Worm (Caenorhabditis elegans) whole organism, L4 larva: ENCODE measurements around the gene tceb-3.
"Not testable (repeated sequence)": the region's sequence is repeated elsewhere in the genome, so short reads cannot be mapped to it uniquely, and the experiment has no call there.

Experiments used
- F44E2.7 ChIP-seq: fragments of 200-800 bp; sonication (Bioruptor generic); IDR thresholded peaks from 2 replicates; pipeline ENCODE4 v2.1.2; 2022; ENCODE audit warnings: missing genetic modification characterization, missing compliant biosample characterization
- F49E8.2 ChIP-seq: sonication (generic microtip); optimal IDR thresholded peaks from 2 replicates; lab custom pipeline; 2016; ENCODE audit warnings: missing compliant biosample characterization, mild to moderate bottlenecking, missing genetic modification characterization, borderline replicate concordance
- R02D3.7 ChIP-seq: fragments of 150-350 bp; sonication (generic microtip); optimal IDR thresholded peaks from 3 replicates; lab custom pipeline; 2014; ENCODE audit warnings: missing biosample characterization, missing genetic modification characterization
- Y48G9A.11 ChIP-seq: fragments of 200-800 bp; sonication (Bioruptor generic); IDR thresholded peaks from 2 replicates; pipeline ENCODE4 v1.3.6; 2022; ENCODE audit warnings: missing genetic modification reagents, missing genetic modification characterization, missing compliant biosample characterization
- ZK546.5 ChIP-seq, 2 experiments: sonication (generic microtip); optimal IDR thresholded peaks; 2 replicates each; lab custom pipeline; 2017; ENCODE audit warnings: missing biosample characterization in 2 of 2, missing genetic modification characterization in 2 of 2
- ceh-32 ChIP-seq: sonication (generic microtip); optimal IDR thresholded peaks from 2 replicates; lab custom pipeline; 2016; ENCODE audit warnings: mild to moderate bottlenecking, missing genetic modification characterization, missing compliant biosample characterization; ENCODE audit not compliant: poor library complexity
- ceh-82 ChIP-seq: sonication (generic microtip); optimal IDR thresholded peaks from 2 replicates; lab custom pipeline; 2017; ENCODE audit warnings: missing biosample characterization, missing genetic modification characterization
- ces-1 ChIP-seq: fragments of 150-350 bp; sonication (generic microtip); optimal IDR thresholded peaks from 4 replicates; lab custom pipeline; 2014; ENCODE audit warnings: missing biosample characterization, missing genetic modification reagents, missing genetic modification characterization
- daf-12 ChIP-seq: fragments of 150-350 bp; optimal IDR thresholded peaks from 2 replicates; lab custom pipeline; 2014; ENCODE audit warnings: missing biosample characterization, missing genetic modification reagents, missing genetic modification characterization
- dmd-9 ChIP-seq: fragments of 200-800 bp; sonication (Bioruptor generic); IDR thresholded peaks from 2 replicates; pipeline ENCODE4 v1.3.6; 2022; ENCODE audit warnings: missing genetic modification reagents, missing genetic modification characterization, missing compliant biosample characterization
- duxl-1 ChIP-seq: sonication (generic microtip); optimal IDR thresholded peaks from 2 replicates; lab custom pipeline; 2016; ENCODE audit warnings: mild to moderate bottlenecking, missing genetic modification characterization, moderate library complexity, missing compliant biosample characterization; ENCODE audit not compliant: poor library complexity
- dve-1 ChIP-seq: sonication (generic microtip); optimal IDR thresholded peaks from 2 replicates; lab custom pipeline; 2017; ENCODE audit warnings: antibody characterized with exemption, mild to moderate bottlenecking, missing genetic modification characterization, missing compliant biosample characterization; ENCODE audit not compliant: insufficient read depth
- egl-43 ChIP-seq: fragments of 200-800 bp; sonication (Bioruptor generic); IDR thresholded peaks from 2 replicates; pipeline ENCODE4 v1.3.6; 2022; ENCODE audit warnings: missing genetic modification reagents, missing genetic modification characterization, missing compliant biosample characterization
- fos-1 ChIP-seq: fragments of 150-350 bp; optimal IDR thresholded peaks from 2 replicates; lab custom pipeline; 2014; ENCODE audit warnings: missing biosample characterization, missing genetic modification characterization
- gei-8 ChIP-seq: fragments of 200-800 bp; sonication (Bioruptor generic); optimal IDR thresholded peaks from 2 replicates; lab custom pipeline; 2018; ENCODE audit warnings: mild to moderate bottlenecking, missing genetic modification characterization, missing compliant biosample characterization
- hlh-11 ChIP-seq: fragments of 200-800 bp; sonication (Bioruptor generic); optimal IDR thresholded peaks from 2 replicates; lab custom pipeline; 2018; ENCODE audit warnings: mild to moderate bottlenecking, missing genetic modification characterization, missing compliant biosample characterization
- hlh-30 ChIP-seq: sonication (generic microtip); optimal IDR thresholded peaks from 2 replicates; lab custom pipeline; 2017; ENCODE audit warnings: antibody characterized with exemption, mild to moderate bottlenecking, missing genetic modification characterization, missing compliant biosample characterization; ENCODE audit not compliant: insufficient read depth
- lin-15B ChIP-seq: fragments of 150-350 bp; sonication (generic microtip); optimal IDR thresholded peaks from 3 replicates; lab custom pipeline; 2014; ENCODE audit warnings: missing biosample characterization, missing genetic modification characterization
- lin-39 ChIP-seq: fragments of 150-350 bp; optimal IDR thresholded peaks from 2 replicates; lab custom pipeline; 2014; ENCODE audit warnings: missing biosample characterization, missing genetic modification reagents, missing genetic modification characterization
- lir-3 ChIP-seq: sonication (generic microtip); optimal IDR thresholded peaks from 2 replicates; lab custom pipeline; 2016; ENCODE audit warnings: mild to moderate bottlenecking, missing genetic modification characterization, missing compliant biosample characterization
- madf-5 ChIP-seq, 2 experiments: fragments of 200-800 bp; sonication (Bioruptor generic); IDR thresholded peaks; 2 replicates each; pipeline ENCODE4 v1.3.6; 2022; ENCODE audit warnings: missing compliant biosample characterization in 2 of 2, missing genetic modification characterization in 2 of 2
- madf-9 ChIP-seq: fragments of 200-800 bp; sonication (Bioruptor generic); conservative IDR thresholded peaks from 2 replicates; pipeline ENCODE4 v1.3.6; 2022; ENCODE audit warnings: missing genetic modification reagents, missing genetic modification characterization, missing compliant biosample characterization
- mep-1 ChIP-seq: fragments of 150-350 bp; sonication (generic microtip); optimal IDR thresholded peaks from 3 replicates; lab custom pipeline; 2014; ENCODE audit warnings: missing biosample characterization, missing genetic modification characterization
- nhr-10 ChIP-seq: fragments of 150-350 bp; optimal IDR thresholded peaks from 2 replicates; lab custom pipeline; 2014; ENCODE audit warnings: missing biosample characterization, missing genetic modification characterization
- nhr-111 ChIP-seq: fragments of 200-800 bp; sonication (Bioruptor generic); optimal IDR thresholded peaks from 2 replicates; lab custom pipeline; 2018; ENCODE audit warnings: mild to moderate bottlenecking, missing genetic modification characterization, missing compliant biosample characterization
- nhr-237 ChIP-seq: sonication (generic microtip); optimal IDR thresholded peaks from 2 replicates; lab custom pipeline; 2017; ENCODE audit warnings: missing biosample characterization, missing genetic modification characterization
- nhr-25 ChIP-seq: sonication (generic microtip); optimal IDR thresholded peaks from 2 replicates; lab custom pipeline; 2017; ENCODE audit warnings: missing genetic modification characterization, mild to moderate bottlenecking, missing compliant biosample characterization, antibody characterized with exemption, moderate library complexity, borderline replicate concordance; ENCODE audit not compliant: insufficient read depth
- nhr-28 ChIP-seq: fragments of 150-350 bp; optimal IDR thresholded peaks from 2 replicates; lab custom pipeline; 2014; ENCODE audit warnings: missing biosample characterization, missing genetic modification characterization
- nhr-41 ChIP-seq: fragments of 200-800 bp; sonication (Bioruptor generic); IDR thresholded peaks from 2 replicates; pipeline ENCODE4 v1.3.6; 2022; ENCODE audit warnings: missing genetic modification reagents, missing genetic modification characterization, missing compliant biosample characterization
- nhr-42 ChIP-seq: fragments of 200-800 bp; sonication (Bioruptor generic); IDR thresholded peaks from 2 replicates; pipeline ENCODE4 v1.3.6; 2022; ENCODE audit warnings: missing genetic modification characterization, missing compliant biosample characterization
- nhr-6 ChIP-seq: fragments of 150-350 bp; optimal IDR thresholded peaks from 2 replicates; lab custom pipeline; 2014; ENCODE audit warnings: missing biosample characterization, missing genetic modification characterization
- php-3 ChIP-seq: fragments of 200-800 bp; sonication (Bioruptor generic); IDR thresholded peaks from 2 replicates; pipeline ENCODE4 v1.3.6; 2022; ENCODE audit warnings: missing genetic modification reagents, missing genetic modification characterization, missing compliant biosample characterization
- rbr-2 ChIP-seq: sonication (generic microtip); optimal IDR thresholded peaks from 2 replicates; lab custom pipeline; 2016; ENCODE audit warnings: missing genotype, missing genetic modification characterization, missing compliant biosample characterization
- set-16 ChIP-seq: fragments of 200-800 bp; sonication (Bioruptor generic); IDR thresholded peaks from 2 replicates; pipeline ENCODE4 v1.3.6; 2022; ENCODE audit warnings: missing genetic modification reagents, missing genetic modification characterization, missing compliant biosample characterization
- snpc-1.2 ChIP-seq: fragments of 200-800 bp; sonication (Bioruptor generic); IDR thresholded peaks from 2 replicates; pipeline ENCODE4 v1.3.6; 2022; ENCODE audit warnings: missing genetic modification reagents, missing genetic modification characterization, missing compliant biosample characterization
- spr-1 ChIP-seq: sonication (generic microtip); optimal IDR thresholded peaks from 2 replicates; lab custom pipeline; 2016; ENCODE audit warnings: mild to moderate bottlenecking, missing genetic modification characterization, missing compliant biosample characterization
- tag-97 ChIP-seq: fragments of 200-800 bp; sonication (Bioruptor generic); IDR thresholded peaks from 2 replicates; pipeline ENCODE4 v1.3.6; 2022; ENCODE audit warnings: missing genetic modification characterization, missing compliant biosample characterization
- unc-130 ChIP-seq: sonication (generic microtip); optimal IDR thresholded peaks from 2 replicates; lab custom pipeline; 2016; ENCODE audit warnings: missing genetic modification reagents, missing genetic modification characterization, missing compliant biosample characterization
- unc-39 ChIP-seq: sonication (generic microtip); optimal IDR thresholded peaks from 2 replicates; lab custom pipeline; 2017; ENCODE audit warnings: missing biosample characterization, missing genetic modification characterization
- unc-62 ChIP-seq, 3 experiments: fragments of 150-350 bp in 1 of 3; sonication (generic microtip); optimal IDR thresholded peaks in 2 of 3; peaks in 1 of 3; 1 replicate in 1 of 3; 2 replicates in 2 of 3; lab custom pipeline; 2014 to 2017; ENCODE audit warnings: missing biosample characterization in 3 of 3, missing genetic modification characterization in 3 of 3, missing genetic modification reagents in 3 of 3, missing genotype in 1 of 3
- vab-7 ChIP-seq: fragments of 200-800 bp; sonication (Bioruptor generic); IDR thresholded peaks from 2 replicates; pipeline ENCODE4 v1.3.6; 2022; ENCODE audit warnings: missing genetic modification reagents, missing genetic modification characterization, missing compliant biosample characterization
- zip-11 ChIP-seq: fragments of 200-800 bp; sonication (Bioruptor generic); IDR thresholded peaks from 2 replicates; pipeline ENCODE4 v1.3.6; 2022; ENCODE audit warnings: missing genetic modification characterization, missing compliant biosample characterization
- zip-2 ChIP-seq: fragments of 150-350 bp; optimal IDR thresholded peaks from 2 replicates; lab custom pipeline; 2014; ENCODE audit warnings: missing biosample characterization, missing genetic modification characterization

The tceb-3 gene

DNA sequence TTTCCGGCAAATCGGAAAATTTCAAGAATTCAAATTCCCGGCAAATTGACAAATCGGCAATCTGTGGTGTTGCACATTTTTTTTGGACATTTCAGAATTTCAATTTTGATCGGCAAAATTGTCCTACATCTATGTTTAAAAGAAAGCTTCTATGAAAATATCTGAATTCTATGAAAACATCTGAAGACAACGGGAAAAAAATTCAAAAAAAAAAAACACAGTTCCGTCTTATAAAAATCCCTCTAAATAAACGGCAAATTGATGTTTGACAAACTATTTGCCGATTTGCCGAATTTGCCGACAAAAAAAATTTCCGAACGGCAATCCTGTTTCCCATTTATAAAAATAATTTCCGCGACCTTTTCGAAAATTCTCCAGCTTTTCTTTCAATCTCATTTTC is 32.9 kb downstream of the tceb-3 start, which contains the start of gene F44F4.15:
Gene F44F4.15, plus strand, starts transcription at position 301 of the 400 bp plus-strand sequence.
- TF ChIP-seq php-3 (no peak), spr-1 (no peak), dmd-9 (GFP tag; lab: Robert Waterston, UW) (no peak), hlh-30 (tag; lab: Kevin White, UChicago) (no peak), nhr-10 (tag; lab: Kevin White, UChicago) (no peak), lir-3 (no peak), lin-15B (no peak)

DNA sequence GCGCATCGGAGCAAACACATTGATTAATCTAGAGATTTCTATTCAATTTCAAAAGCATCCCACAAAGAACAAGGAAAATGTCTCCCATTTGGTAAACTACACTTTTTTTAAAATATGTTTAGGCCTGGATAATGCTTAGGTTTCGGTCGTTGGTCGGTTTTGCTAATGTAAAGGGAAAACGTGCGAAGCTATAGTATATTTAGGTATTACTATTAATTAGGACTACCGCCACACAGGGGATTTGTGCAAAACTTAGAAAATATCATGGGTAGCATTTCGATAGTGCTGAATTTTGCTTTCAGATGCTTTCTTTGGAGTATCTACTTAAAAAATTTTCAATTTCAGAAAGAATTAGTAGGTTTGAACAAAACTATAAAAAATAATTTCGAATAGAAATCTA is 34.2 kb downstream of the tceb-3 start:
- peak in 1 of 2 experiments; percentile 96 for TF ChIP-seq unc-62 (GFP tag; optimal IDR thresholded peaks at IDR 0.05 in 1 of 2; lab: Kevin White, UChicago)
- no peak for TF ChIP-seq unc-62 (tag; optimal IDR thresholded peaks at IDR 0.05; lab: Kevin White, UChicago)
- TF ChIP-seq dve-1 (tag; lab: Kevin White, UChicago): no peak

DNA sequence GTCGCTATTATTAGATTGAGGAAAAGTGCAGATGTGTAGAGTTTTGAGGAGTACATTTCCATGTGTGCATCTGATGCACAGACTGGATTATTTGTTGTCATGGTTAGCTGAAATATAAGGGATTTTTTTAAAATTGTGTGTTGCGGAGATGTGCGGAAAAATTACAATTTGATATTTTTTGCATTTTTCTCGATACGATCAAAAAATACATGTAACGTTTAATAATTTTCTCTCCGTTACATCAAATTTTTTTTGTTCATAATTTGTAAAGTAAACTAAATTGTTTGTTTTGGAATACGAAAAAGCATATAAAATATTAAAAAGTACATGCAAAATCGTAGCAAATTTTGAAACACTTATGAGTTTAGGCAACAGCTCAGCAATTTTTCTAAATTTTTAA is 37.0 kb downstream of the tceb-3 start, which contains the start of gene sra-11:
Gene sra-11, minus strand, starts transcription at position 101 of the 400 bp plus-strand sequence.
- TF ChIP-seq mep-1 (tag; lab: Kevin White, UChicago): no peak

DNA sequence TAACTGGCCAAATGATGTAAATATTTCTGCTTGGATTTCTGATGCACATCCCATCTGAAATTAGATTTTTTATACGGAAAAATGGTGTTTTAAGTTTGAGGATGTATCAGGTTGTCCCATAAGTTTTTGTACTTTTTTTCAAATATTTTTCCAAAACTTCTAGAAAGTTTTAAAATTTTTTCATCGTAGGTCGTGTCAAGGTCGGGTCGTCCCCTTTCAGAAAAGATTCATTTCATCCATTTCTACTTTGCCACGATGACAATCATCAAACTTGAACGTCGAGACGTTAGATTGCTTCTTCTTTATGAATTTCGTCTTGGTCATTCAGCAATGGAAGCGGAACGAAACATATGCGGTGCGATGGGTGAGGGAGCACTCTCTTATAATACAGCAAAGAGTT is 42.8 kb downstream of the tceb-3 start, which contains the start of gene sra-12:
Gene sra-12, minus strand, starts transcription at position 101 of the 400 bp plus-strand sequence.
- TF ChIP-seq F44E2.7; nhr-6; zip-2 (tag; lab: Kevin White, UChicago): not testable (repeated sequence)
- TF ChIP-seq, all 104 proteins: peak for 0; not testable (repeated sequence) for 104

DNA sequence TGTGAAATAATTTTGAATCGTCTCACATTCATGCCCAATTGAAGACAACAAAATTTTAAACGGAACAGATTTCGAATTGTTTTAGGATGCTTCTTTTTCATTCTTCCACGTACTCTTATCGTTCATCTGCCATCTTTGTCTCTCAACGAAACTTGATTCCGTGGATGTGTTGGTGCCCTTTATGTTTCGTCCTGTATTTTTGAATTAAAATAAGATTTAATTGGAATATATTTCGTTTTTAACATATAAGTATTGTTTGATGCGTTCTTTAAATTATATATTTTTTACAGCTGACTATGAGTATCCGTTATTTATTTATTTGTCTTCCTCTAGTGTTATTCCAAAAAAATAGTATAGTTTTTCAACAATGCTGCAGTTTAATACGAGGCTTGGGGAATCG is 45.1 kb downstream of the tceb-3 start, which contains the start of gene gly-1:
Gene gly-1, minus strand, starts transcription at position 101 of the 400 bp plus-strand sequence.
- TF ChIP-seq zip-11 (no peak), nhr-25 (no peak), fos-1 (tag; lab: Kevin White, UChicago) (no peak), ceh-82 (no peak), snpc-1.2 (GFP tag; lab: Robert Waterston, UW) (no peak), daf-12 (tag; lab: Kevin White, UChicago) (no peak), nhr-28 (tag; lab: Kevin White, UChicago) (no peak), nhr-42 (GFP tag; lab: Robert Waterston, UW) (no peak), madf-9 (no peak), Y48G9A.11 (GFP tag; lab: Robert Waterston, UW) (no peak), nhr-41 (GFP tag; lab: Robert Waterston, UW) (no peak), vab-7 (no peak), lin-39 (tag; lab: Kevin White, UChicago) (no peak), unc-130 (no peak), nhr-237 (no peak), madf-5 (GFP tag; IDR thresholded peaks at IDR 0.05; lab: Robert Waterston, UW) (no peak)

DNA sequence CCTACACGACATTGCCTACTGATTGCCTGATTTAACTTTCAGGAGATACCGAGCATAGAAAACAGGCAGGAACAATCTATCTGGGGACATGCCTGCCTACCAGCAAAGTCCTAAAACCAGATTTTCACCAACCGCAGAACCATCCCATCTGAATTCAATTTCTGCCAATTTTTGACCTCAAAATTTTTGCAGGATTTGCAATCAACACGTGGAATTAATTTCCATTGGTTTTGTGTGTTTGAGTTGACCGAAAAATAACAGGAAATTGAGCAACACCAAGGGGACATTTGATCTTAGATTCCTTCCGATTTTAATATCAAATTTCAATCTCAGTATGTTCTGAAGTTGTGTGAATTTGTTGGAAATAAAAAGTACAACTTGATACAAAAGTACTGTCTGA is 48.2 kb downstream of the tceb-3 start:
- no peak for TF ChIP-seq Y48G9A.11 (GFP tag; lab: Robert Waterston, UW)
- no peak for TF ChIP-seq nhr-111 (GFP tag; lab: Kevin White, UChicago)
- TF ChIP-seq madf-9: no peak
- TF ChIP-seq tag-97: no peak
- TF ChIP-seq ces-1: no peak
- TF ChIP-seq duxl-1 (tag; lab: Kevin White, UChicago): no peak
- no peak for TF ChIP-seq ZK546.5 (tag; optimal IDR thresholded peaks at IDR 0.05; lab: Kevin White, UChicago)
- TF ChIP-seq hlh-11 (tag; lab: Kevin White, UChicago): no peak
- TF ChIP-seq R02D3.7: no peak
- TF ChIP-seq ceh-32: no peak
- no peak for TF ChIP-seq unc-39 (tag; lab: Kevin White, UChicago)
- TF ChIP-seq rbr-2: no peak
- no peak for TF ChIP-seq gei-8
- no peak for TF ChIP-seq F49E8.2
- TF ChIP-seq egl-43 (GFP tag; lab: Robert Waterston, UW): no peak
- no peak for TF ChIP-seq set-16 (GFP tag; lab: Robert Waterston, UW)
- no peak for TF ChIP-seq nhr-42 (GFP tag; lab: Robert Waterston, UW)
